Worm (Caenorhabditis elegans) whole organism, dauer: ENCODE data around the gene C16D9.3.

Source experiments
- unc-62 ChIP-seq: sonication (generic microtip); optimal IDR thresholded peaks from 2 replicates; lab custom pipeline; 2017; ENCODE audit warnings: missing biosample characterization, missing genetic modification reagents, missing genetic modification characterization

C16D9.3 gene

ce11 chrV:8259016-8259415 lies 19.2 kb upstream of the C16D9.3 start, which contains the start of gene C16D9.1:
TSS of gene C16D9.1 (plus strand) at chrV:8259316.
- TF ChIP-seq unc-62, result no peak

- TF ChIP-seq unc-62, result no peak
Measured at ce11 chrV:8254973-8255372, 15.1 kb upstream of the C16D9.3 start.

ce11 chrV:8253946-8254345 lies 14.1 kb upstream of the C16D9.3 start:
- TF ChIP-seq unc-62, result no peak

- TF ChIP-seq unc-62, result no peak
Measured at ce11 chrV:8252532-8252931, 12.7 kb upstream of the C16D9.3 start.

ce11 chrV:8251075-8251474 lies 11.2 kb upstream of the C16D9.3 start:
- TF ChIP-seq unc-62, result no peak

ce11 chrV:8250208-8250607 lies 10.4 kb upstream of the C16D9.3 start, which contains the start of gene C16D9.6:
TSS of gene C16D9.6 (minus strand) at chrV:8250308.
- no peak for TF ChIP-seq unc-62

ce11 chrV:8247311-8248105 lies 7.7 kb upstream of the C16D9.3 start:
- no peak for TF ChIP-seq unc-62

- no peak for TF ChIP-seq unc-62
Measured at ce11 chrV:8245457-8245856, 5.6 kb upstream of the C16D9.3 start, which contains the start of gene C16D9.5. TSS of gene C16D9.5 (minus strand) at chrV:8245557.

ce11 chrV:8243201-8243600 lies 3.4 kb upstream of the C16D9.3 start:
- no peak for TF ChIP-seq unc-62

ce11 chrV:8242798-8243197 lies 3.0 kb upstream of the C16D9.3 start, which contains the start of gene C16D9.4:
TSS of gene C16D9.4 (minus strand) at chrV:8242898.
- no peak for TF ChIP-seq unc-62

ce11 chrV:8238290-8238689 lies 1.5 kb downstream of the C16D9.3 start, which contains the start of gene rol-3:
TSS of gene rol-3 (minus strand) at chrV:8238409.
- TF ChIP-seq unc-62, result no peak

ce11 chrV:8235331-8235730 lies 4.5 kb downstream of the C16D9.3 start:
- no peak for TF ChIP-seq unc-62

ce11 chrV:8230056-8230455 lies 9.8 kb downstream of the C16D9.3 start:
- TF ChIP-seq unc-62, result no peak

- TF ChIP-seq unc-62, result no peak
Measured at ce11 chrV:8228712-8229119, 11.1 kb downstream of the C16D9.3 start.

- TF ChIP-seq unc-62, result no peak
Measured at ce11 chrV:8226812-8227211, 13.0 kb downstream of the C16D9.3 start, which contains the start of gene K07C11.10. TSS of gene K07C11.10 (minus strand) at chrV:8226912.

ce11 chrV:8224634-8225033 lies 15.2 kb downstream of the C16D9.3 start, which contains the start of gene pax-1:
TSS of gene pax-1 (plus strand) at chrV:8224934.
- TF ChIP-seq unc-62, result no peak

- TF ChIP-seq unc-62, result no peak
Measured at ce11 chrV:8223417-8223816, 16.4 kb downstream of the C16D9.3 start.

- no peak for TF ChIP-seq unc-62
Measured at ce11 chrV:8221083-8221538, 18.7 kb downstream of the C16D9.3 start, which contains the start of the genes cogc-6 and air-1. TSS of gene cogc-6 (minus strand) at chrV:8221316. TSS of gene air-1 (plus strand) at chrV:8221488.
